Worm (Caenorhabditis elegans) whole organism, L1 larva: ENCODE results near the gene F10B5.3.

Source experiments
- fos-1 ChIP-seq: fragments of 150-350 bp; optimal IDR thresholded peaks from 2 replicates; lab custom pipeline; 2014; ENCODE audit warnings: missing biosample characterization, missing genetic modification characterization
- grh-1 ChIP-seq: fragments of 200-800 bp; sonication (Bioruptor generic); IDR thresholded peaks from 2 replicates; pipeline ENCODE4 v1.3.6; 2022; ENCODE audit warnings: missing genetic modification reagents, missing genetic modification characterization, missing compliant biosample characterization
- lsy-2 ChIP-seq, 2 experiments: fragments of 150-350 bp; optimal IDR thresholded peaks; 2 replicates each; lab custom pipeline; 2014; ENCODE audit warnings: missing biosample characterization in 2 of 2, missing genetic modification characterization in 2 of 2
- tlp-1 ChIP-seq: fragments of 150-350 bp; optimal IDR thresholded peaks from 2 replicates; lab custom pipeline; 2014; ENCODE audit warnings: missing biosample characterization, missing genetic modification characterization

ce11 chrII:8152711-8153325, 3.0 kb upstream of the F10B5.3 start:
- no peak for TF ChIP-seq fos-1 (tag; lab: Kevin White, UChicago)
- TF ChIP-seq tlp-1 (tag; lab: Kevin White, UChicago), result no peak
- TF ChIP-seq grh-1 (GFP tag; lab: Robert Waterston, UW), result no peak
- TF ChIP-seq lsy-2 (tag; optimal IDR thresholded peaks at IDR 0.05; lab: Kevin White, UChicago), result no peak
